Worm (Caenorhabditis elegans) whole organism, L3 larva: ENCODE data around the gene sox-2.

Experiments
- R02D3.7 ChIP-seq: fragments of 150-350 bp; optimal IDR thresholded peaks from 2 replicates; lab custom pipeline; 2014; ENCODE audit warnings: missing biosample characterization, missing genetic modification characterization
- ZK546.5 ChIP-seq: sonication (generic microtip); optimal IDR thresholded peaks from 2 replicates; lab custom pipeline; 2017; ENCODE audit warnings: missing biosample characterization, missing genetic modification characterization
- ama-1 ChIP-seq: fragments of 150-350 bp; optimal IDR thresholded peaks from 2 replicates; lab custom pipeline; 2018
- ceh-16 ChIP-seq: sonication (generic microtip); optimal IDR thresholded peaks from 2 replicates; lab custom pipeline; 2017; ENCODE audit warnings: missing biosample characterization, missing genetic modification characterization
- ceh-82 ChIP-seq: fragments of 150-350 bp; optimal IDR thresholded peaks from 2 replicates; lab custom pipeline; 2014; ENCODE audit warnings: missing biosample characterization, missing genetic modification characterization
- ceh-9 ChIP-seq: sonication (generic microtip); optimal IDR thresholded peaks from 2 replicates; lab custom pipeline; 2018; ENCODE audit warnings: missing biosample characterization, missing genetic modification characterization
- daf-12 ChIP-seq: fragments of 150-350 bp; optimal IDR thresholded peaks from 2 replicates; lab custom pipeline; 2014; ENCODE audit warnings: missing biosample characterization, missing genetic modification reagents, missing genetic modification characterization
- egl-27 ChIP-seq: sonication (generic microtip); optimal IDR thresholded peaks from 4 replicates; lab custom pipeline; 2017; ENCODE audit warnings: missing biosample characterization, missing genetic modification reagents, missing genetic modification characterization
- egl-5 ChIP-seq: fragments of 150-350 bp; optimal IDR thresholded peaks from 2 replicates; lab custom pipeline; 2017; ENCODE audit warnings: missing biosample characterization, missing genetic modification reagents, missing genetic modification characterization, inconsistent platforms
- elt-1 ChIP-seq: fragments of 150-350 bp; optimal IDR thresholded peaks from 2 replicates; lab custom pipeline; 2014; ENCODE audit warnings: missing biosample characterization, missing genetic modification characterization
- elt-3 ChIP-seq, 3 experiments: fragments of 150-350 bp in 1 of 3; sonication (generic microtip) in 2 of 3; optimal IDR thresholded peaks; 2 replicates in 2 of 3; 4 replicates in 1 of 3; lab custom pipeline; 2014 to 2017; ENCODE audit warnings: missing biosample characterization in 3 of 3, missing genetic modification characterization in 3 of 3
- eor-1 ChIP-seq, 2 experiments: fragments of 150-350 bp; optimal IDR thresholded peaks; 2 replicates each; lab custom pipeline; 2014 to 2018; ENCODE audit warnings: missing biosample characterization in 2 of 2, missing genetic modification characterization in 2 of 2
- fkh-10 ChIP-seq: sonication (generic microtip); optimal IDR thresholded peaks from 2 replicates; lab custom pipeline; 2017; ENCODE audit warnings: missing biosample characterization, missing genetic modification reagents, missing genetic modification characterization
- fos-1 ChIP-seq: fragments of 150-350 bp; optimal IDR thresholded peaks from 2 replicates; lab custom pipeline; 2014; ENCODE audit warnings: missing biosample characterization, missing genetic modification characterization
- hmg-11 ChIP-seq: sonication (generic microtip); optimal IDR thresholded peaks from 2 replicates; lab custom pipeline; 2016; ENCODE audit warnings: missing genetic modification characterization, missing compliant biosample characterization
- lin-15B ChIP-seq: fragments of 150-350 bp; optimal IDR thresholded peaks from 2 replicates; lab custom pipeline; 2014; ENCODE audit warnings: missing biosample characterization, missing genetic modification characterization
- lin-39 ChIP-seq: fragments of 150-350 bp; optimal IDR thresholded peaks from 2 replicates; lab custom pipeline; 2018; ENCODE audit warnings: missing biosample characterization, missing genetic modification reagents, missing genetic modification characterization
- lsy-12 ChIP-seq: sonication (generic microtip); optimal IDR thresholded peaks from 2 replicates; lab custom pipeline; 2016; ENCODE audit warnings: mild to moderate bottlenecking, missing genetic modification characterization, missing compliant biosample characterization
- mdl-1 ChIP-seq: fragments of 150-350 bp; optimal IDR thresholded peaks from 2 replicates; lab custom pipeline; 2014; ENCODE audit warnings: missing biosample characterization, missing genetic modification characterization
- mml-1 ChIP-seq: fragments of 150-350 bp; sonication (generic microtip); optimal IDR thresholded peaks from 3 replicates; lab custom pipeline; 2014; ENCODE audit warnings: missing biosample characterization, missing genetic modification characterization
- nfya-1 ChIP-seq: sonication (generic microtip); optimal IDR thresholded peaks from 2 replicates; lab custom pipeline; 2017; ENCODE audit warnings: missing genetic modification characterization, mild to moderate bottlenecking, missing compliant biosample characterization, antibody characterized with exemption, moderate library complexity; ENCODE audit not compliant: insufficient read depth
- nhr-12 ChIP-seq: fragments of 150-350 bp; optimal IDR thresholded peaks from 2 replicates; lab custom pipeline; 2014; ENCODE audit warnings: missing biosample characterization, missing genetic modification characterization
- nhr-23 ChIP-seq: fragments of 150-350 bp; optimal IDR thresholded peaks from 2 replicates; lab custom pipeline; 2014; ENCODE audit warnings: missing biosample characterization, missing genetic modification reagents, missing genetic modification characterization
- nhr-237 ChIP-seq: fragments of 150-350 bp; optimal IDR thresholded peaks from 2 replicates; lab custom pipeline; 2014; ENCODE audit warnings: missing biosample characterization, missing genetic modification characterization
- nhr-28 ChIP-seq: fragments of 150-350 bp; optimal IDR thresholded peaks from 2 replicates; lab custom pipeline; 2014; ENCODE audit warnings: missing biosample characterization, missing genetic modification characterization
- nhr-43 ChIP-seq: sonication (generic microtip); optimal IDR thresholded peaks from 2 replicates; lab custom pipeline; 2016; ENCODE audit warnings: mild to moderate bottlenecking, missing genetic modification characterization, missing compliant biosample characterization; ENCODE audit not compliant: poor library complexity, severe bottlenecking
- nhr-67 ChIP-seq: fragments of 150-350 bp; optimal IDR thresholded peaks from 2 replicates; lab custom pipeline; 2014; ENCODE audit warnings: missing biosample characterization, missing genetic modification characterization
- nhr-76 ChIP-seq: fragments of 150-350 bp; sonication (generic microtip); optimal IDR thresholded peaks from 5 replicates; lab custom pipeline; 2014; ENCODE audit warnings: missing biosample characterization, missing genetic modification characterization
- nhr-77 ChIP-seq: fragments of 150-350 bp; optimal IDR thresholded peaks from 2 replicates; lab custom pipeline; 2014; ENCODE audit warnings: missing biosample characterization, missing genetic modification characterization
- pqm-1 ChIP-seq: fragments of 150-350 bp; optimal IDR thresholded peaks from 2 replicates; lab custom pipeline; 2017; ENCODE audit warnings: missing biosample characterization, missing genetic modification characterization, inconsistent platforms
- sea-2 ChIP-seq: fragments of 150-350 bp; sonication (generic microtip); optimal IDR thresholded peaks from 4 replicates; lab custom pipeline; 2014; ENCODE audit warnings: missing biosample characterization, missing genetic modification reagents, missing genetic modification characterization
- skn-1 ChIP-seq: fragments of 150-350 bp; optimal IDR thresholded peaks from 2 replicates; lab custom pipeline; 2014; ENCODE audit warnings: missing biosample characterization, missing genetic modification characterization
- snpc-4 ChIP-seq: fragments of 150-350 bp; optimal IDR thresholded peaks from 2 replicates; lab custom pipeline; 2014; ENCODE audit warnings: missing biosample characterization, missing genetic modification characterization
- tbx-2 ChIP-seq: sonication (generic microtip); optimal IDR thresholded peaks from 2 replicates; lab custom pipeline; 2016; ENCODE audit warnings: mild to moderate bottlenecking, missing genetic modification characterization, missing compliant biosample characterization
- unc-39 ChIP-seq: sonication (generic microtip); optimal IDR thresholded peaks from 4 replicates; lab custom pipeline; 2017; ENCODE audit warnings: missing biosample characterization, missing genetic modification characterization
- zag-1 ChIP-seq: fragments of 150-350 bp; optimal IDR thresholded peaks from 2 replicates; lab custom pipeline; 2014; ENCODE audit warnings: missing biosample characterization, missing genetic modification characterization
- ztf-11 ChIP-seq: fragments of 150-350 bp; optimal IDR thresholded peaks from 2 replicates; lab custom pipeline; 2014; ENCODE audit warnings: missing biosample characterization, missing genetic modification characterization
- ztf-4 ChIP-seq: fragments of 150-350 bp; optimal IDR thresholded peaks from 2 replicates; lab custom pipeline; 2014; ENCODE audit warnings: missing biosample characterization, missing genetic modification characterization

Gene sox-2

DNA sequence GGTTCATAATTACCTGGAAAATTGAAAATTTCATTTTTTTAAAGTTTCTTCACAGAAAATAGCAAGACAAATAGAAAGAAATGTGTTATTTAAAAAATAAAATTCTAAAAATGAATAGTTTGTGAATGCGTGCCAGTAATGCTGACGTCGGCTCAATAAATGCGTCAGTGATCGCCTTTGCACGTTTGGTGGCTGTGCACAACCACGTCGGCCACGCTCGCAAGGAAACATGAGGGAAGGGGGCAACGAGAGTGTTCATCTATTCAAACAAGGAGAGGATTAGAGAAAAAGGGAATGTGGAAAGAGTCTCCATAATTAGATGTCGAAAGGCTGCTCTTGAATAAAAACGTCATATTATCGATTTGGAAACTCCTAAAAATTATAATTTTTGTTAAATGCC is 37.4 kb upstream of the sox-2 start, which contains the start of gene uggt-1 (continued):
- TF ChIP-seq ama-1 (lab: Kevin White, UChicago) = no peak
- TF ChIP-seq nhr-77 (tag; lab: Kevin White, UChicago) = peak; percentile 43
- TF ChIP-seq eor-1 (tag; optimal IDR thresholded peaks at IDR 0.05; lab: Kevin White, UChicago) = no peak
- peak; percentile 56 for TF ChIP-seq R02D3.7
- TF ChIP-seq ztf-11 = no peak
- TF ChIP-seq nhr-28 (tag; lab: Kevin White, UChicago) = no peak
- TF ChIP-seq nhr-237 = no peak
- TF ChIP-seq ceh-9 = no peak
- peak; percentile 74 for TF ChIP-seq nhr-43 (tag; lab: Kevin White, UChicago)
- TF ChIP-seq nhr-67 = no peak
- no peak for TF ChIP-seq egl-27
- TF ChIP-seq ceh-16 (tag; lab: Kevin White, UChicago) = no peak
- TF ChIP-seq fos-1 (tag; lab: Kevin White, UChicago) = peak; percentile 60
- no peak for TF ChIP-seq nhr-76
- no peak for TF ChIP-seq zag-1 (tag; lab: Kevin White, UChicago)
- no peak for TF ChIP-seq sea-2
- peak; percentile 72 for TF ChIP-seq skn-1 (tag; lab: Kevin White, UChicago)
- TF ChIP-seq unc-39 = no peak
- no peak for TF ChIP-seq daf-12 (tag; lab: Kevin White, UChicago)
- TF ChIP-seq snpc-4 (tag; lab: Kevin White, UChicago) = peak; percentile 93
- TF ChIP-seq hmg-11 (tag; lab: Kevin White, UChicago) = peak; percentile 87
- TF ChIP-seq mml-1 (tag; lab: Kevin White, UChicago) = no peak
- peak; percentile 81 for TF ChIP-seq fkh-10 (GFP tag; lab: Kevin White, UChicago)

- no peak for TF ChIP-seq lin-15B (tag; lab: Kevin White, UChicago)
- TF ChIP-seq daf-12 (tag; lab: Kevin White, UChicago) = no peak
- TF ChIP-seq elt-1 (tag; lab: Kevin White, UChicago) = no peak
- TF ChIP-seq tbx-2 (tag; lab: Kevin White, UChicago) = no peak
- no peak for TF ChIP-seq mdl-1 (tag; lab: Kevin White, UChicago)
- TF ChIP-seq nfya-1 (tag; lab: Kevin White, UChicago) = no peak
- TF ChIP-seq nhr-12 = no peak
- TF ChIP-seq nhr-77 (tag; lab: Kevin White, UChicago) = no peak
- no peak for TF ChIP-seq elt-3 (tag; optimal IDR thresholded peaks at IDR 0.05; lab: Kevin White, UChicago)
- TF ChIP-seq, all 47 proteins: peak for 0
These were observed 32.0 kb upstream of the sox-2 start, which contains the start of gene try-14 for ce11 chrX:7495491-7495890. Gene try-14, minus strand, starts transcription at chrX:7495591.

- no peak for TF ChIP-seq ztf-4 (tag; lab: Kevin White, UChicago)
- TF ChIP-seq skn-1 (tag; lab: Kevin White, UChicago) = no peak
- TF ChIP-seq mdl-1 (tag; lab: Kevin White, UChicago) = no peak
- no peak for TF ChIP-seq nhr-12
- no peak for TF ChIP-seq lsy-12 (tag; lab: Kevin White, UChicago)
- no peak for TF ChIP-seq ceh-82 (tag; lab: Kevin White, UChicago)
- TF ChIP-seq nhr-237 = no peak
- TF ChIP-seq nfya-1 (tag; lab: Kevin White, UChicago) = no peak
- TF ChIP-seq ceh-9 = no peak
- no peak for TF ChIP-seq ZK546.5 (tag; lab: Kevin White, UChicago)
- no peak for TF ChIP-seq pqm-1 (tag; lab: Kevin White, UChicago)
- TF ChIP-seq nhr-23 = no peak
- no peak for TF ChIP-seq nhr-76
- TF ChIP-seq elt-1 (tag; lab: Kevin White, UChicago) = no peak
- no peak for TF ChIP-seq ceh-16 (tag; lab: Kevin White, UChicago)
- no peak for TF ChIP-seq zag-1 (tag; lab: Kevin White, UChicago)
- no peak for TF ChIP-seq nhr-43 (tag; lab: Kevin White, UChicago)
- no peak for TF ChIP-seq ama-1 (lab: Kevin White, UChicago)
- no peak for TF ChIP-seq lin-15B (tag; lab: Kevin White, UChicago)
- TF ChIP-seq ztf-11 = no peak
- TF ChIP-seq, all 47 proteins: peak for 0
These were observed 29.5 kb upstream of the sox-2 start, which contains the start of gene F48E3.2 for ce11 chrX:7493020-7493419. Gene F48E3.2, minus strand, starts transcription at chrX:7493120.

- no peak for TF ChIP-seq R02D3.7
- TF ChIP-seq egl-5 (tag; lab: Kevin White, UChicago) = peak; percentile 44
- peak; percentile 28 for TF ChIP-seq lin-39
These were observed 28.0 kb upstream of the sox-2 start for ce11 chrX:7491521-7491920.
